Fruit fly (Drosophila melanogaster): ENCODE data around the gene zen.

DNA sequence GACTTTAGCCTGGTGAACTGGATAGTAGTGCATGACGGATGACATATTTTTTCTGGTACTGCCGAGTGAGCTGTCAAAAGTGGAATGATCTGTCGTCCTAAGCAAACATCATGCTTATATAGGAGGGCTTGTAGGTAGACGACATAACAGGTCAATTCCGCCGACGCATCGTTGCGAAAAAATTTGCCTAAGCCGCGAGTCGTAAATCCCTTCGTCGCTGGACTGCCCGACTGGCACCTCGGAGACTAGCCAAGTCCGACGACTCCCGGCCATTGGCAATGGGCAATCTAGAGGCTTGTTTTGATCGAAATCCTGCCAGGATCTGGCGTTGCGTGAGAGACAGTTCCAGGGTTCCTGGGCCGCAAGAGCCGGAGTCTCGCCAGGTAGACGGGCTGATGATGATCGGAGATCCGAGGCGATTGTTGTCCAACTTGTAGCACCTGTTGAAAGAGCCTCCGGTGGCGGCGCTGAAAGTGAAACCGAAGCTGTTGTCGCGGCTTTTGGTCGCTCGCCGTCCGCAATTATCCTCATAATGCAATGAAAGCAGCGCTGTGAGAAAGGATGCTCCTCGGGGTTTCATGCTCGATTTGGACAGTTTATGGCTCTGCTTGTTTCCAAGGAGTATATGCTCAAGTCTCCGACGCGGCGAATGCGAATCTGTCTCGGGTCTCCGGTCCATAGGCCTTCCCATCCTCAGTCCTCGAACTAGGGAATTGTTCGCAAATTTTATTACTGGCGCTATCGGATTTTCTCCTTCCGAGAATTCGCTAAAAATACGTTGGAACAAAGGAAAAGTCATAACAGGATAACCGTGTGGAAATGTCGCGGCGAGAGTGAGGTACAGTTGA is at the start of gene zen:
- no peak for TF ChIP-seq pdm3 (GFP tag; optimal IDR thresholded peaks at IDR 0.05)
- no peak for TF ChIP-seq Hr39 (GFP tag; optimal IDR thresholded peaks at IDR 0.05)
- TF ChIP-seq CG9139 (GFP tag; optimal IDR thresholded peaks at IDR 0.05) = no peak
- no peak for TF ChIP-seq eg (GFP tag; IDR thresholded peaks at IDR 0.05)
- TF ChIP-seq Blimp-1 (GFP tag; optimal IDR thresholded peaks at IDR 0.05) = no peak
- no peak for TF ChIP-seq CG6808 (GFP tag; optimal IDR thresholded peaks at IDR 0.05)
- TF ChIP-seq CG11762 (GFP tag; optimal IDR thresholded peaks at IDR 0.05; ENCODE audit: insufficient read depth) = no peak
- TF ChIP-seq dsx (GFP tag; optimal IDR thresholded peaks at IDR 0.05; ENCODE audit: poor library complexity, severe bottlenecking) = no peak
- TF ChIP-seq dac (GFP tag; optimal IDR thresholded peaks at IDR 0.05) = no peak
- TF ChIP-seq Eip93F (GFP tag; optimal IDR thresholded peaks at IDR 0.05) = no peak
- no peak for TF ChIP-seq OdsH (GFP tag; optimal IDR thresholded peaks at IDR 0.05)
- no peak for TF ChIP-seq acj6 (GFP tag; optimal IDR thresholded peaks at IDR 0.05)
- no peak for TF ChIP-seq CG1621 (tag; optimal IDR thresholded peaks at IDR 0.05)
- TF ChIP-seq Gug (GFP tag; IDR thresholded peaks at IDR 0.05) = no peak

Measured in whole organism, prepupa.